Fruit fly (Drosophila melanogaster) whole organism, wandering third instar larva: ENCODE measurements around the gene Cyp4ae1.

Experiments
- CG32264 ChIP-seq: fragments of 200-800 bp; sonication (Bioruptor generic); optimal IDR thresholded peaks from 2 replicates; lab custom pipeline; 2016; ENCODE audit warnings: missing biosample characterization, missing genetic modification characterization
- CG9705 ChIP-seq: fragments of 200-800 bp; sonication (Bioruptor generic); optimal IDR thresholded peaks from 2 replicates; lab custom pipeline; 2018; ENCODE audit warnings: missing biosample characterization, mild to moderate bottlenecking, missing genetic modification characterization
- CrebA ChIP-seq: fragments of 200-800 bp; sonication (Bioruptor generic); optimal IDR thresholded peaks from 2 replicates; lab custom pipeline; 2016; ENCODE audit warnings: missing biosample characterization, mild to moderate bottlenecking, missing genetic modification characterization, borderline replicate concordance
- Dfd ChIP-seq: fragments of >200 bp; optimal IDR thresholded peaks from 2 replicates; lab custom pipeline; 2017; ENCODE audit warnings: missing biosample characterization, missing genetic modification characterization
- Dif ChIP-seq: fragments of 200-275, 200-300 bp; sonication (Bioruptor generic); optimal IDR thresholded peaks from 2 replicates; lab custom pipeline; 2018; ENCODE audit warnings: missing biosample characterization, missing genetic modification characterization; ENCODE audit not compliant: partially characterized antibody
- GATAd ChIP-seq: sonication (Bioruptor generic); optimal IDR thresholded peaks from 2 replicates; lab custom pipeline; 2016; ENCODE audit warnings: missing biosample characterization, missing genetic modification characterization
- HLH106 ChIP-seq: fragments of 200-800 bp; optimal IDR thresholded peaks from 3 replicates; lab custom pipeline; 2019; ENCODE audit warnings: missing biosample characterization, mild to moderate bottlenecking, missing genetic modification characterization, moderate library complexity
- Hr78 ChIP-seq: fragments of >200 bp; optimal IDR thresholded peaks from 2 replicates; lab custom pipeline; 2017; ENCODE audit warnings: missing biosample characterization, missing genetic modification characterization
- Hr83 ChIP-seq: fragments of 200-300 bp; sonication (Bioruptor generic); optimal IDR thresholded peaks from 2 replicates; lab custom pipeline; 2016; ENCODE audit warnings: missing biosample characterization, mild to moderate bottlenecking, missing genetic modification characterization, moderate library complexity; ENCODE audit not compliant: poor library complexity, severe bottlenecking
- Mio ChIP-seq: sonication (Bioruptor generic); optimal IDR thresholded peaks from 2 replicates; lab custom pipeline; 2016; ENCODE audit warnings: missing biosample characterization, missing genetic modification characterization
- Myc ChIP-seq: fragments of >200 bp; optimal IDR thresholded peaks from 2 replicates; lab custom pipeline; 2017
- N ChIP-seq: fragments of >200 bp; optimal IDR thresholded peaks from 2 replicates; lab custom pipeline; 2018; ENCODE audit warnings: missing biosample characterization, missing external identifiers, missing genetic modification characterization
- OdsH ChIP-seq: fragments of 200-800 bp; sonication (Bioruptor generic); optimal IDR thresholded peaks from 2 replicates; lab custom pipeline; 2016; ENCODE audit warnings: missing biosample characterization, mild to moderate bottlenecking, missing genetic modification characterization
- Rel ChIP-seq, 2 experiments: fragments of 200-800 bp; sonication (Bioruptor generic) in 1 of 2; optimal IDR thresholded peaks; 2 replicates in 1 of 2; 3 replicates in 1 of 2; lab custom pipeline; 2016 to 2019; ENCODE audit warnings: mild to moderate bottlenecking in 2 of 2, missing biosample characterization in 2 of 2, missing genetic modification characterization in 2 of 2, moderate library complexity in 1 of 2
- Sp1 ChIP-seq: fragments of 200-800 bp; sonication (Bioruptor generic); optimal IDR thresholded peaks from 3 replicates; lab custom pipeline; 2019; ENCODE audit warnings: missing biosample characterization, mild to moderate bottlenecking, missing genetic modification characterization, moderate library complexity
- Vsx2 ChIP-seq: fragments of 200-300, 225-300 bp; sonication (Bioruptor generic); optimal IDR thresholded peaks from 2 replicates; lab custom pipeline; 2018; ENCODE audit warnings: missing biosample characterization, missing genetic modification characterization; ENCODE audit not compliant: partially characterized antibody
- br ChIP-seq: fragments of 200-800 bp; sonication (Bioruptor generic); optimal IDR thresholded peaks from 2 replicates; lab custom pipeline; 2016; ENCODE audit warnings: missing biosample characterization, missing genetic modification characterization
- brk ChIP-seq: fragments of 200-800 bp; sonication (Bioruptor generic); optimal IDR thresholded peaks from 2 replicates; lab custom pipeline; 2016; ENCODE audit warnings: missing biosample characterization, mild to moderate bottlenecking, missing genetic modification characterization
- dl ChIP-seq, 2 experiments: fragments of 175-275, 200-275 bp in 1 of 2; fragments of 200-275 bp in 1 of 2; sonication (Bioruptor generic); optimal IDR thresholded peaks; lab custom pipeline; 2018; ENCODE audit warnings: mild to moderate bottlenecking in 2 of 2, missing biosample characterization in 2 of 2, missing genetic modification characterization in 2 of 2, moderate library complexity in 2 of 2; ENCODE audit not compliant: partially characterized antibody in 2 of 2, insufficient read depth in 1 of 2
- dmrt93B ChIP-seq: fragments of 200-800 bp; sonication (Bioruptor generic); optimal IDR thresholded peaks from 2 replicates; lab custom pipeline; 2018; ENCODE audit warnings: missing biosample characterization, mild to moderate bottlenecking, missing genetic modification characterization
- dsf ChIP-seq: sonication (Bioruptor generic); optimal IDR thresholded peaks from 2 replicates; lab custom pipeline; 2016; ENCODE audit warnings: missing biosample characterization, missing genetic modification characterization, borderline replicate concordance
- ey ChIP-seq: fragments of 200-800 bp; sonication (Bioruptor generic); optimal IDR thresholded peaks from 2 replicates; lab custom pipeline; 2016; ENCODE audit warnings: missing biosample characterization, missing genetic modification characterization
- foxo ChIP-seq, 2 experiments: fragments of 200-800 bp; sonication (Bioruptor generic); optimal IDR thresholded peaks; 2 replicates in 1 of 2; 3 replicates in 1 of 2; lab custom pipeline; 2016 to 2017; ENCODE audit warnings: missing biosample characterization in 2 of 2, missing genetic modification characterization in 2 of 2
- fru ChIP-seq: fragments of 200-800 bp; sonication (Bioruptor generic); optimal IDR thresholded peaks from 3 replicates; lab custom pipeline; 2016; ENCODE audit warnings: missing biosample characterization, mild to moderate bottlenecking, missing genetic modification characterization
- jim ChIP-seq: fragments of 175-275, 200-325 bp; sonication (Bioruptor generic); optimal IDR thresholded peaks from 2 replicates; lab custom pipeline; 2016; ENCODE audit warnings: missing biosample characterization, mild to moderate bottlenecking, missing genetic modification characterization
- lola ChIP-seq: fragments of >200 bp; optimal IDR thresholded peaks from 2 replicates; lab custom pipeline; 2017; ENCODE audit warnings: missing biosample characterization, missing genetic modification characterization
- pan ChIP-seq: fragments of >200 bp; optimal IDR thresholded peaks from 2 replicates; lab custom pipeline; 2017
- psq ChIP-seq: fragments of 200-800 bp; sonication (Bioruptor generic); optimal IDR thresholded peaks from 3 replicates; lab custom pipeline; 2017; ENCODE audit warnings: missing biosample characterization, mild to moderate bottlenecking, missing genetic modification characterization, moderate library complexity
- rgr ChIP-seq: fragments of 200-800 bp; sonication (Bioruptor generic); optimal IDR thresholded peaks from 3 replicates; lab custom pipeline; 2016; ENCODE audit warnings: missing biosample characterization, mild to moderate bottlenecking, missing genetic modification characterization
- sage ChIP-seq: fragments of 200-800 bp; sonication (Bioruptor generic); optimal IDR thresholded peaks from 2 replicates; lab custom pipeline; 2016; ENCODE audit warnings: missing biosample characterization, mild to moderate bottlenecking, missing genetic modification characterization
- tai ChIP-seq: sonication (Bioruptor generic); optimal IDR thresholded peaks from 2 replicates; lab custom pipeline; 2016; ENCODE audit warnings: missing biosample characterization, missing genetic modification characterization
- usp ChIP-seq: fragments of >200 bp; optimal IDR thresholded peaks from 2 replicates; lab custom pipeline; 2017; ENCODE audit warnings: missing biosample characterization, missing genetic modification characterization
- woc ChIP-seq: sonication (Bioruptor generic); optimal IDR thresholded peaks from 2 replicates; lab custom pipeline; 2016; ENCODE audit warnings: missing biosample characterization, mild to moderate bottlenecking, missing genetic modification characterization

Cyp4ae1 gene

dm6 chrX:2213759-2214406 lies 35.1 kb downstream of the Cyp4ae1 start, which contains the start of gene SmydA-8:
SmydA-8 (minus strand) TSS chrX:2213809.
- TF ChIP-seq Dif (GFP tag; lab: Kevin White, UChicago): no peak
- no peak for TF ChIP-seq N (GFP tag; lab: Kevin White, UChicago)
- no peak for TF ChIP-seq brk (GFP tag; lab: Kevin White, UChicago)
- TF ChIP-seq GATAd (GFP tag; lab: Kevin White, UChicago): no peak
- no peak for TF ChIP-seq Vsx2 (GFP tag; lab: Kevin White, UChicago)
- no peak for TF ChIP-seq Hr78 (GFP tag; lab: Kevin White, UChicago)
- TF ChIP-seq tai (GFP tag; lab: Kevin White, UChicago): no peak
- TF ChIP-seq dl (GFP tag; optimal IDR thresholded peaks at IDR 0.05; lab: Kevin White, UChicago; ENCODE audit: insufficient read depth in 1 of 2, partially characterized antibody in 2 of 2): no peak
- TF ChIP-seq CG9705 (GFP tag; lab: Kevin White, UChicago): no peak

dm6 chrX:2218455-2218854 lies 39.6 kb downstream of the Cyp4ae1 start:
- TF ChIP-seq br (no peak), HLH106 (tag; lab: Kevin White, UChicago) (no peak), CG9705 (GFP tag; lab: Kevin White, UChicago) (no peak), Hr78 (GFP tag; lab: Kevin White, UChicago) (no peak), brk (GFP tag; lab: Kevin White, UChicago) (no peak), foxo (GFP tag; optimal IDR thresholded peaks at IDR 0.05; lab: Kevin White, UChicago) (no peak), N (GFP tag; lab: Kevin White, UChicago) (no peak), sage (no peak), dmrt93B (no peak)

dm6 chrX:2219246-2219645 lies 40.4 kb downstream of the Cyp4ae1 start:
- TF ChIP-seq OdsH (no peak), tai (GFP tag; lab: Kevin White, UChicago) (no peak), dsf (GFP tag; lab: Kevin White, UChicago) (no peak)

dm6 chrX:2219899-2220298 lies 41.1 kb downstream of the Cyp4ae1 start:
- no peak for TF ChIP-seq jim (GFP tag; lab: Kevin White, UChicago)
- no peak for TF ChIP-seq Myc (lab: Kevin White, UChicago)
- TF ChIP-seq dsf (GFP tag; lab: Kevin White, UChicago): no peak
- TF ChIP-seq OdsH: no peak
- TF ChIP-seq Sp1: no peak
- no peak for TF ChIP-seq foxo (GFP tag; optimal IDR thresholded peaks at IDR 0.05; lab: Kevin White, UChicago)
- TF ChIP-seq Dfd (GFP tag; lab: Kevin White, UChicago): no peak
- TF ChIP-seq CG9705 (GFP tag; lab: Kevin White, UChicago): no peak
- TF ChIP-seq Hr83 (GFP tag; lab: Kevin White, UChicago): no peak
- TF ChIP-seq N (GFP tag; lab: Kevin White, UChicago): no peak

dm6 chrX:2221598-2221997 lies 42.8 kb downstream of the Cyp4ae1 start:
- TF ChIP-seq Vsx2 (GFP tag; lab: Kevin White, UChicago) (no peak), Rel (GFP tag; optimal IDR thresholded peaks at IDR 0.05; lab: Kevin White, UChicago) (no peak), Rel (tag; optimal IDR thresholded peaks at IDR 0.05; lab: Kevin White, UChicago) (no peak), OdsH (no peak), sage (no peak), psq (GFP tag; lab: Kevin White, UChicago) (no peak), Mio (GFP tag; lab: Kevin White, UChicago) (no peak), br (no peak), lola (GFP tag; lab: Kevin White, UChicago) (no peak), GATAd (GFP tag; lab: Kevin White, UChicago) (no peak), fru (no peak)
- TF ChIP-seq, all 38 proteins: peak for 0

- TF ChIP-seq foxo (GFP tag; optimal IDR thresholded peaks at IDR 0.05; lab: Kevin White, UChicago): peak in 1 of 2 experiments; percentile 93
- no peak for TF ChIP-seq GATAd (GFP tag; lab: Kevin White, UChicago)
- no peak for TF ChIP-seq lola (GFP tag; lab: Kevin White, UChicago)
- TF ChIP-seq Sp1: peak; percentile 82
- no peak for TF ChIP-seq dl (GFP tag; optimal IDR thresholded peaks at IDR 0.05; lab: Kevin White, UChicago; ENCODE audit: insufficient read depth in 1 of 2, partially characterized antibody in 2 of 2)
- TF ChIP-seq HLH106 (tag; lab: Kevin White, UChicago): peak; percentile 92
- TF ChIP-seq Mio (GFP tag; lab: Kevin White, UChicago): no peak
- peak; percentile 93 for TF ChIP-seq psq (GFP tag; lab: Kevin White, UChicago)
- peak; percentile 63 for TF ChIP-seq OdsH
- TF ChIP-seq ey (GFP tag; lab: Kevin White, UChicago): peak; percentile 82
- TF ChIP-seq N (GFP tag; lab: Kevin White, UChicago): no peak
- no peak for TF ChIP-seq pan (lab: Kevin White, UChicago)
- TF ChIP-seq woc (GFP tag; lab: Kevin White, UChicago): no peak
- TF ChIP-seq CG32264 (GFP tag; lab: Kevin White, UChicago): peak; percentile 79
- TF ChIP-seq jim (GFP tag; lab: Kevin White, UChicago): no peak
- peak; percentile 78 for TF ChIP-seq rgr (GFP tag; lab: Kevin White, UChicago)
- TF ChIP-seq brk (GFP tag; lab: Kevin White, UChicago): no peak
- no peak for TF ChIP-seq Myc (lab: Kevin White, UChicago)
- no peak for TF ChIP-seq Hr78 (GFP tag; lab: Kevin White, UChicago)
- TF ChIP-seq usp (GFP tag; lab: Kevin White, UChicago): no peak
- no peak for TF ChIP-seq CrebA (GFP tag; lab: Kevin White, UChicago)
- no peak for TF ChIP-seq Vsx2 (GFP tag; lab: Kevin White, UChicago)
These were observed 43.5 kb downstream of the Cyp4ae1 start, which contains the start of gene Vinc for dm6 chrX:2222181-2222790. Vinc (minus strand) TSS chrX:2222567.
